Worm (Caenorhabditis elegans) whole organism, L4 larva: ENCODE data around the gene str-111.

Experiments
- T20F7.1 ChIP-seq: fragments of 200-800 bp; sonication (Bioruptor generic); optimal IDR thresholded peaks from 2 replicates; lab custom pipeline; 2018; ENCODE audit warnings: mild to moderate bottlenecking, missing genetic modification characterization, missing compliant biosample characterization
- Y75B8A.6 ChIP-seq: fragments of 200-800 bp; sonication (Bioruptor generic); IDR thresholded peaks from 2 replicates; pipeline ENCODE4 v1.3.6; 2022; ENCODE audit warnings: missing genetic modification reagents, missing genetic modification characterization, missing compliant biosample characterization
- arid-1 ChIP-seq: fragments of 200-800 bp; sonication (Bioruptor generic); conservative IDR thresholded peaks from 2 replicates; pipeline ENCODE4 v1.3.6; 2022; ENCODE audit warnings: missing genetic modification reagents, missing genetic modification characterization, missing compliant biosample characterization
- ces-1 ChIP-seq: fragments of 150-350 bp; sonication (generic microtip); optimal IDR thresholded peaks from 4 replicates; lab custom pipeline; 2014; ENCODE audit warnings: missing biosample characterization, missing genetic modification reagents, missing genetic modification characterization
- ctbp-1 ChIP-seq: fragments of 200-800 bp; sonication (Bioruptor generic); IDR thresholded peaks from 2 replicates; pipeline ENCODE4 v1.3.6; 2022; ENCODE audit warnings: missing genetic modification reagents, missing genetic modification characterization, missing compliant biosample characterization
- duxl-1 ChIP-seq: sonication (generic microtip); optimal IDR thresholded peaks from 2 replicates; lab custom pipeline; 2016; ENCODE audit warnings: mild to moderate bottlenecking, missing genetic modification characterization, moderate library complexity, missing compliant biosample characterization; ENCODE audit not compliant: poor library complexity
- jun-1 ChIP-seq: fragments of 150-350 bp; optimal IDR thresholded peaks from 2 replicates; lab custom pipeline; 2014; ENCODE audit warnings: missing biosample characterization, missing genetic modification reagents, missing genetic modification characterization
- nhr-102 ChIP-seq: sonication (generic microtip); optimal IDR thresholded peaks from 2 replicates; lab custom pipeline; 2016; ENCODE audit warnings: mild to moderate bottlenecking, missing genetic modification characterization, moderate library complexity, missing compliant biosample characterization
- nhr-76 ChIP-seq: fragments of 150-350 bp; optimal IDR thresholded peaks from 2 replicates; lab custom pipeline; 2014; ENCODE audit warnings: missing biosample characterization, missing genetic modification characterization
- snpc-4 ChIP-seq: fragments of 150-350 bp; optimal IDR thresholded peaks from 2 replicates; lab custom pipeline; 2014; ENCODE audit warnings: missing biosample characterization, missing genetic modification characterization

ce11 chrV:16155111-16155510, 13.8 kb downstream of the str-111 start, which contains the start of gene str-97:
- TF ChIP-seq Y75B8A.6 (GFP tag; lab: Robert Waterston, UW) = no peak
- no peak for TF ChIP-seq nhr-76 (tag; lab: Kevin White, UChicago)
- no peak for TF ChIP-seq snpc-4 (tag; lab: Kevin White, UChicago)
- TF ChIP-seq ces-1 (GFP tag; lab: Kevin White, UChicago) = no peak
- TF ChIP-seq nhr-102 = no peak
- no peak for TF ChIP-seq ctbp-1 (GFP tag; lab: Robert Waterston, UW)
- no peak for TF ChIP-seq duxl-1
- TF ChIP-seq jun-1 (tag; lab: Kevin White, UChicago) = no peak
- no peak for TF ChIP-seq T20F7.1
- TF ChIP-seq arid-1 = no peak
